Worm (Caenorhabditis elegans): ENCODE measurements around the gene col-168.

DNA sequence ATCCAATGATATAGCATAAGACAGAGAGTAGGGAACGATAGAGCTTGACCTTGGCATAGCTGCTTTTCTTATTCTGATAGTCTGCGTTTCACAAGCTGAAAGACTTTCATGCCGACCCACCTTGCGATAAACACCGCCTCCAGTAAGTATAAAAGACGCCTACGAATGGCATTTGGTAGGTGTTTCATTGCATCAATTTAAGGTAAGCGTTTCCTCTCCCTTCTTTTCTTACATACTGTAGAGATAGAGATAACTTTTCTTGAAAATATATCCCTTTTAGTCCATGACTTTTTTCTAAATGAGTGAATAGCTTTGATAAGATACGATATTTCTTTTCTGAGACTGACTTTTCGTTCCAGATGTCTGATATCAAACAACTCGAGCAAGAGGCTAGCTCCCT is 3.1 kb upstream of the col-168 start, which contains the start of gene col-167:
- TF ChIP-seq ztf-29 (GFP tag; IDR thresholded peaks at IDR 0.05) (no peak), med-1 (GFP tag; optimal IDR thresholded peaks at IDR 0.05; ENCODE audit: insufficient read depth) (no peak)

Measured in whole organism, midembryonic.